Worm (Caenorhabditis elegans) whole organism, L4 larva: ENCODE results near the gene K03H6.1.

Source experiments
- ceh-32 ChIP-seq: sonication (generic microtip); optimal IDR thresholded peaks from 2 replicates; lab custom pipeline; 2016; ENCODE audit warnings: mild to moderate bottlenecking, missing genetic modification characterization, missing compliant biosample characterization; ENCODE audit not compliant: poor library complexity
- pha-4 ChIP-seq, 2 experiments: fragments of 150-350 bp in 1 of 2; fragments of 200-800 bp in 1 of 2; sonication (Bioruptor generic) in 1 of 2; IDR thresholded peaks in 1 of 2; optimal IDR thresholded peaks in 1 of 2; 2 replicates each; pipeline versions ENCODE4 v1.3.6 to Lab custom; 2014 to 2022; ENCODE audit warnings: missing genetic modification characterization in 2 of 2, missing genetic modification reagents in 2 of 2, missing biosample characterization in 1 of 2, missing compliant biosample characterization in 1 of 2

- TF ChIP-seq ceh-32 (tag; lab: Kevin White, UChicago): no peak
- no peak for TF ChIP-seq pha-4 (GFP tag; IDR thresholded peaks at IDR 0.05; lab: Robert Waterston, UW)
- TF ChIP-seq pha-4 (tag; optimal IDR thresholded peaks at IDR 0.05; lab: Kevin White, UChicago): no peak
Measured at ce11 chrIV:1547129-1547528, 23.6 kb downstream of the K03H6.1 start.
